Worm (Caenorhabditis elegans) whole organism, mixed stage, embryonic: ENCODE data around the gene Y39B6A.9.

ENCODE experiments used
- nhr-28 ChIP-seq: fragments of 150-350 bp; optimal IDR thresholded peaks from 2 replicates; lab custom pipeline; 2014; ENCODE audit warnings: missing biosample characterization, missing genetic modification characterization
- snpc-4 ChIP-seq: fragments of 150-350 bp; optimal IDR thresholded peaks from 2 replicates; lab custom pipeline; 2014; ENCODE audit warnings: missing biosample characterization, missing genetic modification characterization
- unc-39 ChIP-seq: fragments of 150-350 bp; optimal IDR thresholded peaks from 2 replicates; lab custom pipeline; 2014; ENCODE audit warnings: missing biosample characterization, missing genetic modification characterization
- unc-62 ChIP-seq: fragments of 150-350 bp; optimal IDR thresholded peaks from 2 replicates; lab custom pipeline; 2014; ENCODE audit warnings: missing biosample characterization, missing genetic modification reagents, missing genetic modification characterization
- zip-8 ChIP-seq: fragments of 150-350 bp; optimal IDR thresholded peaks from 2 replicates; lab custom pipeline; 2014; ENCODE audit warnings: missing biosample characterization, missing genetic modification characterization
- ztf-11 ChIP-seq: fragments of 150-350 bp; optimal IDR thresholded peaks from 2 replicates; lab custom pipeline; 2014; ENCODE audit warnings: missing biosample characterization, missing genetic modification characterization

DNA sequence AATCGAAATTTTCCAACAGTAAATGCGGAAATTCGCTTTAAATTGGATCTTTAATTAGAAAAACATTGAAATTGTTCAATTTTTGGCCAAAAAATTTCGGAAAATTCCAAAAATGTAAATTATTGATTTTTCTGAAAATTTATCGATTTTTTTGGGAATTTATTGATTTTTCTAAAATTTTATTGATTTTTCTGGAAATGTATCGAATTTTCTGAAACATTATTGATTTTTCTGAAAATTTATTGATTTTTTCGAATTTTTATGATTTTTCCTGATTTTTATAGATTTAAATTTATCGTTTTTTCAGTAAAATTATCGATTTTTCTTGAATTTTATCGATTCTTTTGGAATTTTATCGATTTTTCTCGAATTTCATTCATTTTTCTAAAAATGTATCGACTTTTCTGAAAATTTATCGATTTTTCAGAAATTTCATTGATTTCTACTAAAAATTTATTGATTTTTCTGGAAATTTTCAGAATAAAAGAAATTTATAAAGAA lies 19.4 kb upstream of the Y39B6A.9 start:
- TF ChIP-seq ztf-11 (tag; lab: Kevin White, UChicago) (no peak), snpc-4 (tag; lab: Kevin White, UChicago) (no peak), unc-62 (GFP tag; lab: Kevin White, UChicago) (no peak), zip-8 (tag; lab: Kevin White, UChicago) (no peak), nhr-28 (tag; lab: Kevin White, UChicago) (no peak), unc-39 (tag; lab: Kevin White, UChicago) (no peak)
